Worm (Caenorhabditis elegans) whole organism, L4 larva: ENCODE data around the gene Y43F8C.5.
A peak's percentile ranks its signal among the peaks of the same experiment; 100 is the strongest.

Experiments used
- D1046.2 ChIP-seq: fragments of 200-800 bp; sonication (Bioruptor generic); IDR thresholded peaks from 2 replicates; pipeline ENCODE4 v1.3.6; 2022; ENCODE audit warnings: missing genetic modification characterization, missing compliant biosample characterization
- F10B5.3 ChIP-seq: sonication (generic microtip); optimal IDR thresholded peaks from 2 replicates; lab custom pipeline; 2016; ENCODE audit warnings: mild to moderate bottlenecking, missing genetic modification characterization, missing compliant biosample characterization
- F37D6.2 ChIP-seq: sonication (generic microtip); optimal IDR thresholded peaks from 2 replicates; lab custom pipeline; 2016; ENCODE audit warnings: mild to moderate bottlenecking, missing genetic modification characterization, missing compliant biosample characterization
- F44E2.7 ChIP-seq: fragments of 200-800 bp; sonication (Bioruptor generic); IDR thresholded peaks from 2 replicates; pipeline ENCODE4 v2.1.2; 2022; ENCODE audit warnings: missing genetic modification characterization, missing compliant biosample characterization
- F49E8.2 ChIP-seq: sonication (generic microtip); optimal IDR thresholded peaks from 2 replicates; lab custom pipeline; 2016; ENCODE audit warnings: missing compliant biosample characterization, mild to moderate bottlenecking, missing genetic modification characterization, borderline replicate concordance
- R02D3.7 ChIP-seq: fragments of 150-350 bp; sonication (generic microtip); optimal IDR thresholded peaks from 3 replicates; lab custom pipeline; 2014; ENCODE audit warnings: missing biosample characterization, missing genetic modification characterization
- T26A8.4 ChIP-seq: fragments of 200-800 bp; sonication (Bioruptor generic); IDR thresholded peaks from 2 replicates; pipeline ENCODE4 v1.3.6; 2022; ENCODE audit warnings: missing genetic modification characterization, missing compliant biosample characterization
- ama-1 ChIP-seq: fragments of 150-350 bp; optimal IDR thresholded peaks from 2 replicates; lab custom pipeline; 2014; ENCODE audit warnings: inconsistent platforms, mixed read lengths
- ceh-28 ChIP-seq: fragments of 150-350 bp; optimal IDR thresholded peaks from 2 replicates; lab custom pipeline; 2014; ENCODE audit warnings: missing biosample characterization, missing genetic modification reagents, missing genetic modification characterization
- ces-1 ChIP-seq: fragments of 150-350 bp; sonication (generic microtip); optimal IDR thresholded peaks from 4 replicates; lab custom pipeline; 2014; ENCODE audit warnings: missing biosample characterization, missing genetic modification reagents, missing genetic modification characterization
- cey-2 ChIP-seq: sonication (generic microtip); optimal IDR thresholded peaks from 3 replicates; lab custom pipeline; 2017; ENCODE audit warnings: missing genetic modification characterization, mild to moderate bottlenecking, missing compliant biosample characterization, antibody characterized with exemption, borderline replicate concordance; ENCODE audit not compliant: insufficient read depth
- daf-12 ChIP-seq: fragments of 150-350 bp; optimal IDR thresholded peaks from 2 replicates; lab custom pipeline; 2014; ENCODE audit warnings: missing biosample characterization, missing genetic modification reagents, missing genetic modification characterization
- daf-16 ChIP-seq, 3 experiments: sonication (generic microtip); optimal IDR thresholded peaks; 2 replicates each; lab custom pipeline; 2016 to 2017; ENCODE audit warnings: missing genetic modification characterization in 3 of 3, missing genetic modification reagents in 3 of 3, mild to moderate bottlenecking in 2 of 3, missing compliant biosample characterization in 2 of 3, missing biosample characterization in 1 of 3, moderate library complexity in 1 of 3
- daf-8 ChIP-seq: fragments of 200-800 bp; sonication (Bioruptor generic); IDR thresholded peaks from 2 replicates; pipeline ENCODE4 v1.3.6; 2022; ENCODE audit warnings: missing genetic modification characterization, missing compliant biosample characterization
- dmd-8 ChIP-seq: fragments of 200-800 bp; sonication (Bioruptor generic); IDR thresholded peaks from 2 replicates; pipeline ENCODE4 v1.3.6; 2022; ENCODE audit warnings: missing genetic modification characterization, missing compliant biosample characterization
- dpl-1 ChIP-seq: fragments of 150-350 bp; optimal IDR thresholded peaks from 2 replicates; lab custom pipeline; 2014; ENCODE audit warnings: missing biosample characterization, missing genetic modification reagents, missing genetic modification characterization
- egl-27 ChIP-seq: sonication (generic microtip); optimal IDR thresholded peaks from 3 replicates; lab custom pipeline; 2017; ENCODE audit warnings: missing biosample characterization, missing genetic modification reagents, missing genetic modification characterization
- fos-1 ChIP-seq: fragments of 150-350 bp; optimal IDR thresholded peaks from 2 replicates; lab custom pipeline; 2014; ENCODE audit warnings: missing biosample characterization, missing genetic modification characterization
- gei-8 ChIP-seq: fragments of 200-800 bp; sonication (Bioruptor generic); optimal IDR thresholded peaks from 2 replicates; lab custom pipeline; 2018; ENCODE audit warnings: mild to moderate bottlenecking, missing genetic modification characterization, missing compliant biosample characterization
- hlh-11 ChIP-seq: fragments of 200-800 bp; sonication (Bioruptor generic); optimal IDR thresholded peaks from 2 replicates; lab custom pipeline; 2018; ENCODE audit warnings: mild to moderate bottlenecking, missing genetic modification characterization, missing compliant biosample characterization
- hmg-1.1 ChIP-seq: fragments of 200-800 bp; sonication (Bioruptor generic); IDR thresholded peaks from 2 replicates; pipeline ENCODE4 v1.3.6; 2022; ENCODE audit warnings: missing genetic modification reagents, missing genetic modification characterization, missing compliant biosample characterization
- lin-1 ChIP-seq: fragments of 200-800 bp; sonication (Bioruptor generic); IDR thresholded peaks from 2 replicates; pipeline ENCODE4 v1.3.6; 2022; ENCODE audit warnings: missing genetic modification reagents, missing genetic modification characterization, missing compliant biosample characterization
- lin-15B ChIP-seq: fragments of 150-350 bp; sonication (generic microtip); optimal IDR thresholded peaks from 3 replicates; lab custom pipeline; 2014; ENCODE audit warnings: missing biosample characterization, missing genetic modification characterization
- lin-29 ChIP-seq: fragments of 200-800 bp; sonication (Bioruptor generic); IDR thresholded peaks from 2 replicates; pipeline ENCODE4 v1.3.6; 2022; ENCODE audit warnings: missing genetic modification reagents, missing genetic modification characterization, missing compliant biosample characterization
- lin-38 ChIP-seq: fragments of 200-800 bp; sonication (Bioruptor generic); IDR thresholded peaks from 2 replicates; pipeline ENCODE4 v1.3.6; 2022; ENCODE audit warnings: missing genetic modification reagents, missing genetic modification characterization, missing compliant biosample characterization
- lir-3 ChIP-seq: sonication (generic microtip); optimal IDR thresholded peaks from 2 replicates; lab custom pipeline; 2016; ENCODE audit warnings: mild to moderate bottlenecking, missing genetic modification characterization, missing compliant biosample characterization
- madf-9 ChIP-seq: fragments of 200-800 bp; sonication (Bioruptor generic); conservative IDR thresholded peaks from 2 replicates; pipeline ENCODE4 v1.3.6; 2022; ENCODE audit warnings: missing genetic modification reagents, missing genetic modification characterization, missing compliant biosample characterization
- mdl-1 ChIP-seq, 2 experiments: fragments of 150-350 bp in 1 of 2; sonication (generic microtip) in 1 of 2; optimal IDR thresholded peaks; 2 replicates each; lab custom pipeline; 2014 to 2017; ENCODE audit warnings: missing biosample characterization in 2 of 2, missing genetic modification characterization in 2 of 2
- mdt-29 ChIP-seq: fragments of 200-800 bp; sonication (Bioruptor generic); IDR thresholded peaks from 2 replicates; pipeline ENCODE4 v1.3.6; 2022; ENCODE audit warnings: missing genetic modification reagents, missing genetic modification characterization, missing compliant biosample characterization
- mes-2 ChIP-seq: sonication (generic microtip); optimal IDR thresholded peaks from 2 replicates; lab custom pipeline; 2016; ENCODE audit warnings: missing genotype, mild to moderate bottlenecking, missing genetic modification characterization, missing compliant biosample characterization; ENCODE audit not compliant: poor library complexity, severe bottlenecking
- mxl-2 ChIP-seq: fragments of 200-800 bp; sonication (Bioruptor generic); conservative IDR thresholded peaks from 2 replicates; pipeline ENCODE4 v1.3.6; 2022; ENCODE audit warnings: missing genetic modification reagents, missing genetic modification characterization, missing compliant biosample characterization
- nhr-10 ChIP-seq: fragments of 150-350 bp; optimal IDR thresholded peaks from 2 replicates; lab custom pipeline; 2014; ENCODE audit warnings: missing biosample characterization, missing genetic modification characterization
- nhr-102 ChIP-seq: sonication (generic microtip); optimal IDR thresholded peaks from 2 replicates; lab custom pipeline; 2016; ENCODE audit warnings: mild to moderate bottlenecking, missing genetic modification characterization, moderate library complexity, missing compliant biosample characterization
- nhr-11 ChIP-seq: fragments of 150-350 bp; optimal IDR thresholded peaks from 2 replicates; lab custom pipeline; 2014; ENCODE audit warnings: missing biosample characterization, missing genetic modification characterization
- nhr-111 ChIP-seq: fragments of 200-800 bp; sonication (Bioruptor generic); optimal IDR thresholded peaks from 2 replicates; lab custom pipeline; 2018; ENCODE audit warnings: mild to moderate bottlenecking, missing genetic modification characterization, missing compliant biosample characterization
- nhr-237 ChIP-seq: sonication (generic microtip); optimal IDR thresholded peaks from 2 replicates; lab custom pipeline; 2017; ENCODE audit warnings: missing biosample characterization, missing genetic modification characterization
- nhr-28 ChIP-seq: fragments of 150-350 bp; optimal IDR thresholded peaks from 2 replicates; lab custom pipeline; 2014; ENCODE audit warnings: missing biosample characterization, missing genetic modification characterization
- nhr-6 ChIP-seq: fragments of 150-350 bp; optimal IDR thresholded peaks from 2 replicates; lab custom pipeline; 2014; ENCODE audit warnings: missing biosample characterization, missing genetic modification characterization
- pha-4 ChIP-seq, 2 experiments: fragments of 150-350 bp in 1 of 2; fragments of 200-800 bp in 1 of 2; sonication (Bioruptor generic) in 1 of 2; IDR thresholded peaks in 1 of 2; optimal IDR thresholded peaks in 1 of 2; 2 replicates each; pipeline versions ENCODE4 v1.3.6 to Lab custom; 2014 to 2022; ENCODE audit warnings: missing genetic modification characterization in 2 of 2, missing genetic modification reagents in 2 of 2, missing biosample characterization in 1 of 2, missing compliant biosample characterization in 1 of 2
- rbr-2 ChIP-seq: sonication (generic microtip); optimal IDR thresholded peaks from 2 replicates; lab custom pipeline; 2016; ENCODE audit warnings: missing genotype, missing genetic modification characterization, missing compliant biosample characterization
- set-16 ChIP-seq: fragments of 200-800 bp; sonication (Bioruptor generic); IDR thresholded peaks from 2 replicates; pipeline ENCODE4 v1.3.6; 2022; ENCODE audit warnings: missing genetic modification reagents, missing genetic modification characterization, missing compliant biosample characterization
- skn-1 ChIP-seq: fragments of 150-350 bp; optimal IDR thresholded peaks from 2 replicates; lab custom pipeline; 2014; ENCODE audit warnings: missing biosample characterization, missing genetic modification characterization
- tra-1 ChIP-seq: fragments of 200-800 bp; sonication (Bioruptor generic); IDR thresholded peaks from 2 replicates; pipeline ENCODE4 v1.3.6; 2022; ENCODE audit warnings: missing genetic modification reagents, missing genetic modification characterization, missing compliant biosample characterization
- vab-7 ChIP-seq: fragments of 200-800 bp; sonication (Bioruptor generic); IDR thresholded peaks from 2 replicates; pipeline ENCODE4 v1.3.6; 2022; ENCODE audit warnings: missing genetic modification reagents, missing genetic modification characterization, missing compliant biosample characterization
- zfp-3 ChIP-seq: fragments of 200-800 bp; sonication (Bioruptor generic); conservative IDR thresholded peaks from 2 replicates; pipeline ENCODE4 v1.3.6; 2022; ENCODE audit warnings: missing genetic modification reagents, missing genetic modification characterization, missing compliant biosample characterization
- ztf-7 ChIP-seq: fragments of 150-350 bp; optimal IDR thresholded peaks from 2 replicates; lab custom pipeline; 2014; ENCODE audit warnings: missing biosample characterization, missing genetic modification characterization

Y43F8C.5 gene

ce11 chrV:19622440-19622914 is 10.0 kb downstream of the Y43F8C.5 start, which contains the start of gene Y43F8C.3 (continued):
- peak; percentile 45 for TF ChIP-seq nhr-11 (tag; lab: Kevin White, UChicago)
- TF ChIP-seq nhr-10 (tag; lab: Kevin White, UChicago), result no peak
- TF ChIP-seq lir-3 (tag; lab: Kevin White, UChicago), result no peak
- no peak for TF ChIP-seq R02D3.7 (tag; lab: Kevin White, UChicago)
- peak; percentile 96 for TF ChIP-seq hlh-11
- no peak for TF ChIP-seq daf-8 (GFP tag; lab: Robert Waterston, UW)
- TF ChIP-seq nhr-111, result no peak
- TF ChIP-seq tra-1, result no peak
- no peak for TF ChIP-seq cey-2 (tag; lab: Kevin White, UChicago)
- TF ChIP-seq skn-1 (tag; lab: Kevin White, UChicago), result no peak
- TF ChIP-seq daf-12 (tag; lab: Kevin White, UChicago), result no peak
- TF ChIP-seq T26A8.4 (GFP tag; lab: Robert Waterston, UW), result peak; percentile 58; the same call in 1 of the 2 replicates
- no peak for TF ChIP-seq D1046.2
- 0 out of 2 replicates have a peak, but pooled peaks have one; percentile 5 for TF ChIP-seq vab-7 (GFP tag; lab: Robert Waterston, UW)
- no peak for TF ChIP-seq mdt-29
- TF ChIP-seq F44E2.7 (GFP tag; lab: Robert Waterston, UW), result no peak
- peak; percentile 26 to 86 for TF ChIP-seq mdl-1 (tag; optimal IDR thresholded peaks at IDR 0.05; lab: Kevin White, UChicago)
- peak; percentile 50 for TF ChIP-seq mes-2
- peak; percentile 74 for TF ChIP-seq nhr-6 (tag; lab: Kevin White, UChicago)
- no peak for TF ChIP-seq F10B5.3
- TF ChIP-seq lin-15B (tag; lab: Kevin White, UChicago), result no peak
- 0 out of 2 replicates have a peak, but pooled peaks have one; percentile 22 for TF ChIP-seq lin-38 (GFP tag; lab: Robert Waterston, UW)
- TF ChIP-seq gei-8 (GFP tag; lab: Kevin White, UChicago), result no peak
- peak; percentile 34; the same call in 1 of the 2 replicates for TF ChIP-seq lin-1 (GFP tag; lab: Robert Waterston, UW)
- peak; percentile 98 for TF ChIP-seq set-16
- TF ChIP-seq rbr-2 (tag; lab: Kevin White, UChicago), result peak; percentile 27
- no peak for TF ChIP-seq lin-29 (GFP tag; lab: Robert Waterston, UW)
- peak; percentile 56 for TF ChIP-seq nhr-28 (tag; lab: Kevin White, UChicago)
- no peak for TF ChIP-seq ama-1 (lab: Kevin White, UChicago)
- no peak for TF ChIP-seq ces-1 (GFP tag; lab: Kevin White, UChicago)
- no peak for TF ChIP-seq zfp-3 (GFP tag; lab: Robert Waterston, UW)
- TF ChIP-seq F37D6.2 (tag; lab: Kevin White, UChicago), result no peak
- no peak for TF ChIP-seq ztf-7
- 0 out of 2 replicates have a peak, but pooled peaks have one; percentile 41 for TF ChIP-seq dmd-8 (GFP tag; lab: Robert Waterston, UW)
- no peak for TF ChIP-seq nhr-237 (tag; lab: Kevin White, UChicago)
- TF ChIP-seq dpl-1 (GFP tag; lab: Kevin White, UChicago), result peak; percentile 13
- peak; percentile 43; the same call in 1 of the 2 replicates for TF ChIP-seq pha-4 (GFP tag; IDR thresholded peaks at IDR 0.05; lab: Robert Waterston, UW)
- no peak for TF ChIP-seq pha-4 (tag; optimal IDR thresholded peaks at IDR 0.05; lab: Kevin White, UChicago)
- no peak for TF ChIP-seq F49E8.2
- 0 out of 2 replicates have a peak, but pooled peaks have one; percentile 48 for TF ChIP-seq madf-9 (GFP tag; lab: Robert Waterston, UW)
- TF ChIP-seq daf-16 (GFP tag; optimal IDR thresholded peaks at IDR 0.05; lab: Kevin White, UChicago), result no peak
- TF ChIP-seq daf-16 (tag; optimal IDR thresholded peaks at IDR 0.05; lab: Kevin White, UChicago), result peak; percentile 29
- TF ChIP-seq hmg-1.1 (GFP tag; lab: Robert Waterston, UW), result peak; percentile 93
- TF ChIP-seq fos-1 (tag; lab: Kevin White, UChicago), result no peak
- no peak for TF ChIP-seq nhr-102 (tag; lab: Kevin White, UChicago)
- no peak for TF ChIP-seq egl-27 (tag; lab: Kevin White, UChicago)
- TF ChIP-seq mxl-2 (GFP tag; lab: Robert Waterston, UW), result no peak
- TF ChIP-seq ceh-28 (tag; lab: Kevin White, UChicago), result peak; percentile 8
